Worm (Caenorhabditis elegans): Measurements from ENCODE around the gene F57C2.5.

DNA sequence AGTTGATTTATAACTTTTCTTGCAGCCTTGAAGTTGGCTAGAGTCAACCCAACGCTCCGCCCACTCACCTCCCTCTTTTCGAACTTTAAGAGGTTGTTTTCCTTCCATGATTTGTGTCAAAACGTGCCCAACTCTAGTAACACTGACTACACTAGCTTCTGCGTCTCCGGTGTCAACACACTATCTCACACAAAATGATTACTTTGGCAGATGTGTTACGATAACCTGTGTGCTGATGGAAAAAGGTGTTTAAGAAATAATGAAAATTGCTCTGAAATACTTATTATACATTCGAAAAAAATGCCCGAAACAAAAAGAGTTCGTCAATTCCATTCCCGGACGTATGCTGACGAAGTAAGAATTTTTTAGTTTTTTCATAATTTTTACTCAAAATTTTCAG is 25.0 kb downstream of the F57C2.5 start, which contains the start of gene K10H10.6:
- TF ChIP-seq W03F9.2 (tag; optimal IDR thresholded peaks at IDR 0.05) (no peak), him-1 (tag; optimal IDR thresholded peaks at IDR 0.05) (no peak)

Data from whole organism, L4/young adult.